Fruit fly (Drosophila melanogaster): ENCODE measurements around the gene Cf2.

Cf2 gene

DNA sequence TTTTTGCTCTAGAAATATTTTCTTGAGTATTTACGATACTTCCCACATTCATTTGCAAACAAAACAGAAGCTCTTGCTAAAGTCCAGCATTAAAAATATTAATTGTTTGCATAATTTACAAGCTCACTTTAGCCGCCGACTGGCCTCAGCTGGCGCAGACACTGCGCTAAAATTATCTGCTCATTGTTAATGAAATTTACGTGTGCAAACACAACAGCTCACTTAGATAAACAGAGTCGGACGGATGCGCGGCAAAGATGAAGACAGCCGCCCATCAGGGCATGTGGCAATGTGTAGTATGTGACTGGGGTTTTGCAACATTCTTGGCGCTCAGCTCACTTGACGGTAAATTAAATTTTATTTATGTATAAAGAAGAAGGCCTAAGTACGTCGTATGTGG is 53.9 kb downstream of the Cf2 start (continued):
- TF ChIP-seq bsh (GFP tag; optimal IDR thresholded peaks at IDR 0.05), result no peak
- TF ChIP-seq PHDP (tag; optimal IDR thresholded peaks at IDR 0.05), result peak; percentile 50
- 0 out of 2 replicates have a peak, but pooled peaks have one; percentile 16 for TF ChIP-seq Xrp1 (GFP tag; IDR thresholded peaks at IDR 0.05)
- TF ChIP-seq Drgx (GFP tag; IDR thresholded peaks at IDR 0.05), result no peak
- TF ChIP-seq Chrac-16 (GFP tag; optimal IDR thresholded peaks at IDR 0.05), result no peak
- TF ChIP-seq Gug (GFP tag; IDR thresholded peaks at IDR 0.05), result no peak
- no peak for TF ChIP-seq Atf3 (GFP tag; optimal IDR thresholded peaks at IDR 0.05)
- TF ChIP-seq CG16863 (GFP tag; optimal IDR thresholded peaks at IDR 0.05), result no peak
- TF ChIP-seq CG17385 (GFP tag; optimal IDR thresholded peaks at IDR 0.05), result peak; percentile 12
- peak; percentile 22 for TF ChIP-seq odd (GFP tag; optimal IDR thresholded peaks at IDR 0.05)
- no peak for TF ChIP-seq ap (GFP tag; IDR thresholded peaks at IDR 0.05)
- peak; percentile 3 for TF ChIP-seq CG10147 (GFP tag; optimal IDR thresholded peaks at IDR 0.05)
- no peak for TF ChIP-seq wor (GFP tag; IDR thresholded peaks at IDR 0.05)
- TF ChIP-seq MTF-1 (GFP tag; optimal IDR thresholded peaks at IDR 0.05; ENCODE audit: borderline replicate concordance), result peak; percentile 16
- TF ChIP-seq CG15696 (tag; optimal IDR thresholded peaks at IDR 0.05), result peak; percentile 2
- TF ChIP-seq ken (GFP tag; IDR thresholded peaks at IDR 0.05), result no peak
- TF ChIP-seq Nf-YC (tag; optimal IDR thresholded peaks at IDR 0.05), result peak; percentile 7
- TF ChIP-seq Med (GFP tag), result peak; percentile 64
- TF ChIP-seq CG3281 (GFP tag; optimal IDR thresholded peaks at IDR 0.05), result peak; percentile 64
- peak; percentile 24 for TF ChIP-seq exex (tag; optimal IDR thresholded peaks at IDR 0.05)
- TF ChIP-seq sug (tag; optimal IDR thresholded peaks at IDR 0.05), result peak; percentile 31
- peak; percentile 31 for TF ChIP-seq scrt (GFP tag; optimal IDR thresholded peaks at IDR 0.05)
